Worm (Caenorhabditis elegans): ENCODE measurements around the gene metl-1.

ce11 chrII:11518184-11518583, 44.8 kb upstream of the metl-1 start, which contains the start of gene B0334.10:
- no peak for TF ChIP-seq hmg-4 (GFP tag; optimal IDR thresholded peaks at IDR 0.05)
- no peak for TF ChIP-seq tra-4 (tag; optimal IDR thresholded peaks at IDR 0.05)
- no peak for TF ChIP-seq ceh-13 (GFP tag; optimal IDR thresholded peaks at IDR 0.05)
- no peak for TF ChIP-seq ama-1 (optimal IDR thresholded peaks at IDR 0.05)
- TF ChIP-seq hmbx-1 (tag; optimal IDR thresholded peaks at IDR 0.05) = no peak
- TF ChIP-seq scrt-1 (GFP tag; IDR thresholded peaks at IDR 0.05) = no peak
- no peak for TF ChIP-seq flt-1 (GFP tag; IDR thresholded peaks at IDR 0.05)
- no peak for TF ChIP-seq hnd-1 (tag; optimal IDR thresholded peaks at IDR 0.05)
- no peak for TF ChIP-seq ets-7 (tag; optimal IDR thresholded peaks at IDR 0.05)
- no peak for TF ChIP-seq tbx-37 (GFP tag; conservative IDR thresholded peaks at IDR 0.05)

All from whole organism, early embryonic.